Worm (Caenorhabditis elegans) whole organism, early embryonic: Measurements from ENCODE around the gene cutl-15.
A peak's percentile ranks its signal among the peaks of the same experiment; 100 is the strongest.

Source experiments
- B0310.2 ChIP-seq: sonication (generic microtip); optimal IDR thresholded peaks from 2 replicates; lab custom pipeline; 2016; ENCODE audit warnings: mild to moderate bottlenecking, missing genetic modification characterization, missing compliant biosample characterization
- F13C5.2 ChIP-seq: sonication (generic microtip); optimal IDR thresholded peaks from 2 replicates; lab custom pipeline; 2017; ENCODE audit warnings: mild to moderate bottlenecking, missing genetic modification characterization, inconsistent platforms, missing compliant biosample characterization
- aly-1 ChIP-seq: sonication (generic microtip); optimal IDR thresholded peaks from 2 replicates; lab custom pipeline; 2016; ENCODE audit warnings: missing genetic modification characterization, missing compliant biosample characterization
- ama-1 ChIP-seq: fragments of 150-350 bp; optimal IDR thresholded peaks from 2 replicates; lab custom pipeline; 2014
- ceh-13 ChIP-seq: fragments of 200-800 bp; sonication (Bioruptor generic); optimal IDR thresholded peaks from 2 replicates; lab custom pipeline; 2018; ENCODE audit warnings: mild to moderate bottlenecking, missing genetic modification characterization, missing compliant biosample characterization
- ceh-36 ChIP-seq: sonication (generic microtip); optimal IDR thresholded peaks from 2 replicates; lab custom pipeline; 2016; ENCODE audit warnings: missing genetic modification characterization, inconsistent platforms, missing compliant biosample characterization
- ets-7 ChIP-seq: sonication (generic microtip); optimal IDR thresholded peaks from 2 replicates; lab custom pipeline; 2016; ENCODE audit warnings: missing genotype, missing genetic modification characterization, missing compliant biosample characterization
- flt-1 ChIP-seq: fragments of 200-800 bp; sonication (Bioruptor generic); IDR thresholded peaks from 2 replicates; pipeline ENCODE4 v1.3.6; 2022; ENCODE audit warnings: missing genetic modification characterization, missing compliant biosample characterization
- hmbx-1 ChIP-seq: sonication (generic microtip); optimal IDR thresholded peaks from 2 replicates; lab custom pipeline; 2016; ENCODE audit warnings: mild to moderate bottlenecking, missing genetic modification characterization, missing compliant biosample characterization
- hmg-4 ChIP-seq: fragments of 200-800 bp; sonication (Bioruptor generic); optimal IDR thresholded peaks from 2 replicates; lab custom pipeline; 2018; ENCODE audit warnings: mild to moderate bottlenecking, missing genetic modification characterization, missing compliant biosample characterization
- hnd-1 ChIP-seq: sonication (generic microtip); optimal IDR thresholded peaks from 2 replicates; lab custom pipeline; 2016; ENCODE audit warnings: missing genetic modification characterization, missing compliant biosample characterization
- pes-1 ChIP-seq: fragments of 200-800 bp; sonication (Bioruptor generic); IDR thresholded peaks from 2 replicates; pipeline ENCODE4 v1.3.6; 2022; ENCODE audit warnings: missing genetic modification reagents, missing genetic modification characterization, missing compliant biosample characterization
- scrt-1 ChIP-seq: fragments of 200-800 bp; sonication (Bioruptor generic); IDR thresholded peaks from 2 replicates; pipeline ENCODE4 v1.3.6; 2022; ENCODE audit warnings: missing genetic modification characterization, missing compliant biosample characterization
- sea-1 ChIP-seq: fragments of 200-800 bp; sonication (Bioruptor generic); conservative IDR thresholded peaks from 2 replicates; pipeline ENCODE4 v1.3.6; 2022; ENCODE audit warnings: missing genetic modification characterization, missing compliant biosample characterization
- tbx-11 ChIP-seq: fragments of 200-800 bp; sonication (Bioruptor generic); IDR thresholded peaks from 2 replicates; pipeline ENCODE4 v1.3.6; 2022; ENCODE audit warnings: missing genetic modification characterization, missing compliant biosample characterization
- tbx-37 ChIP-seq: fragments of 200-800 bp; sonication (Bioruptor generic); conservative IDR thresholded peaks from 2 replicates; pipeline ENCODE4 v1.3.6; 2022; ENCODE audit warnings: missing genetic modification reagents, missing genetic modification characterization, missing compliant biosample characterization
- tra-4 ChIP-seq: sonication (generic microtip); optimal IDR thresholded peaks from 2 replicates; lab custom pipeline; 2017; ENCODE audit warnings: missing genetic modification characterization, missing compliant biosample characterization

cutl-15 gene

ce11 chrII:8987962-8988361 is 40.5 kb upstream of the cutl-15 start, which contains the start of gene C18E9.8:
TSS of gene C18E9.8 (minus strand) at chrII:8988062.
- TF ChIP-seq tbx-11 (GFP tag; lab: Robert Waterston, UW): no peak
- no peak for TF ChIP-seq tbx-37 (GFP tag; lab: Robert Waterston, UW)
- no peak for TF ChIP-seq ama-1 (lab: Kevin White, UChicago)
- TF ChIP-seq ceh-13: no peak
- no peak for TF ChIP-seq scrt-1 (GFP tag; lab: Robert Waterston, UW)
- TF ChIP-seq flt-1 (GFP tag; lab: Robert Waterston, UW): no peak
- TF ChIP-seq B0310.2: no peak

ce11 chrII:8982683-8983082 is 35.2 kb upstream of the cutl-15 start, which contains the start of gene C18E9.7:
TSS of gene C18E9.7 (minus strand) at chrII:8982783.
- TF ChIP-seq scrt-1 (GFP tag; lab: Robert Waterston, UW): no peak
- TF ChIP-seq hmg-4 (GFP tag; lab: Kevin White, UChicago): no peak
- TF ChIP-seq ceh-13: no peak

ce11 chrII:8973516-8974043 is 26.1 kb upstream of the cutl-15 start, which contains the start of gene tomm-40:
TSS of gene tomm-40 (minus strand) at chrII:8973566.
- no peak for TF ChIP-seq ets-7 (tag; lab: Kevin White, UChicago)
- peak; percentile 47 for TF ChIP-seq F13C5.2

ce11 chrII:8969251-8970183 is 22.0 kb upstream of the cutl-15 start, which contains the start of the genes szy-20 and C18E9.5:
TSS of gene szy-20 (minus strand) at chrII:8969333.
TSS of gene C18E9.5 (plus strand) at chrII:8969980.
- TF ChIP-seq tbx-11 (GFP tag; lab: Robert Waterston, UW): no peak
- peak; percentile 82 for TF ChIP-seq F13C5.2
- no peak for TF ChIP-seq ama-1 (lab: Kevin White, UChicago)
- TF ChIP-seq hmg-4 (GFP tag; lab: Kevin White, UChicago): peak; percentile 67
- TF ChIP-seq pes-1 (GFP tag; lab: Robert Waterston, UW): no peak; the same call in 1 of the 2 replicates
- 0 out of 2 replicates have a peak, but pooled peaks have one; percentile 22 for TF ChIP-seq tbx-37 (GFP tag; lab: Robert Waterston, UW)

- TF ChIP-seq hnd-1 (tag; lab: Kevin White, UChicago): no peak
- TF ChIP-seq tbx-37 (GFP tag; lab: Robert Waterston, UW): no peak
- no peak for TF ChIP-seq hmbx-1
- TF ChIP-seq F13C5.2: no peak
- TF ChIP-seq sea-1: no peak
- TF ChIP-seq scrt-1 (GFP tag; lab: Robert Waterston, UW): no peak
- TF ChIP-seq ceh-36: no peak
- no peak for TF ChIP-seq B0310.2
- no peak for TF ChIP-seq tbx-11 (GFP tag; lab: Robert Waterston, UW)
- no peak for TF ChIP-seq pes-1 (GFP tag; lab: Robert Waterston, UW)
- no peak for TF ChIP-seq hmg-4 (GFP tag; lab: Kevin White, UChicago)
- TF ChIP-seq tra-4 (tag; lab: Kevin White, UChicago): no peak
- TF ChIP-seq ama-1 (lab: Kevin White, UChicago): no peak
- TF ChIP-seq ceh-13: no peak
- TF ChIP-seq ets-7 (tag; lab: Kevin White, UChicago): no peak
Measured at ce11 chrII:8964835-8965234, 17.3 kb upstream of the cutl-15 start, which contains the start of the genes ndub-3 and C18E9.2. TSS of gene ndub-3 (minus strand) at chrII:8964890. TSS of gene C18E9.2 (plus strand) at chrII:8965006.

ce11 chrII:8964049-8964448 is 16.6 kb upstream of the cutl-15 start, which contains the start of gene sftd-3:
TSS of gene sftd-3 (minus strand) at chrII:8964149.
- no peak for TF ChIP-seq aly-1
- TF ChIP-seq tbx-37 (GFP tag; lab: Robert Waterston, UW): no peak
- no peak for TF ChIP-seq tbx-11 (GFP tag; lab: Robert Waterston, UW)
- TF ChIP-seq hmg-4 (GFP tag; lab: Kevin White, UChicago): no peak
- TF ChIP-seq hnd-1 (tag; lab: Kevin White, UChicago): no peak
- TF ChIP-seq ama-1 (lab: Kevin White, UChicago): no peak
- no peak for TF ChIP-seq pes-1 (GFP tag; lab: Robert Waterston, UW)
- no peak for TF ChIP-seq scrt-1 (GFP tag; lab: Robert Waterston, UW)
- TF ChIP-seq B0310.2: no peak
- TF ChIP-seq flt-1 (GFP tag; lab: Robert Waterston, UW): no peak

ce11 chrII:8962206-8962605 is 14.7 kb upstream of the cutl-15 start:
- no peak for TF ChIP-seq ets-7 (tag; lab: Kevin White, UChicago)
- no peak for TF ChIP-seq B0310.2
- TF ChIP-seq flt-1 (GFP tag; lab: Robert Waterston, UW): no peak
- no peak for TF ChIP-seq F13C5.2
- TF ChIP-seq tra-4 (tag; lab: Kevin White, UChicago): no peak
- no peak for TF ChIP-seq ama-1 (lab: Kevin White, UChicago)
- no peak for TF ChIP-seq hmbx-1
- no peak for TF ChIP-seq hnd-1 (tag; lab: Kevin White, UChicago)
- no peak for TF ChIP-seq hmg-4 (GFP tag; lab: Kevin White, UChicago)
- TF ChIP-seq scrt-1 (GFP tag; lab: Robert Waterston, UW): no peak
- no peak for TF ChIP-seq tbx-11 (GFP tag; lab: Robert Waterston, UW)
- TF ChIP-seq tbx-37 (GFP tag; lab: Robert Waterston, UW): no peak
- no peak for TF ChIP-seq pes-1 (GFP tag; lab: Robert Waterston, UW)
- no peak for TF ChIP-seq ceh-36
- no peak for TF ChIP-seq sea-1
